Worm (Caenorhabditis elegans) whole organism, late embryonic: Measurements from ENCODE around the gene F48B9.8.

ENCODE experiments used
- C38D4.7 ChIP-seq: fragments of 200-800 bp; sonication (Bioruptor generic); optimal IDR thresholded peaks from 2 replicates; lab custom pipeline; 2018; ENCODE audit warnings: mild to moderate bottlenecking, missing genetic modification characterization, moderate library complexity, missing compliant biosample characterization
- F13H6.1 ChIP-seq: sonication (generic microtip); optimal IDR thresholded peaks from 2 replicates; lab custom pipeline; 2016; ENCODE audit warnings: missing genetic modification characterization, missing compliant biosample characterization
- ama-1 ChIP-seq: fragments of 150-350 bp; optimal IDR thresholded peaks from 2 replicates; lab custom pipeline; 2014
- ceh-18 ChIP-seq: sonication (generic microtip); optimal IDR thresholded peaks from 2 replicates; lab custom pipeline; 2016; ENCODE audit warnings: missing genetic modification characterization, missing compliant biosample characterization
- ceh-19 ChIP-seq: fragments of 200-800 bp; sonication (Bioruptor generic); optimal IDR thresholded peaks from 2 replicates; lab custom pipeline; 2018; ENCODE audit warnings: mild to moderate bottlenecking, missing genetic modification characterization, missing compliant biosample characterization
- ceh-2 ChIP-seq: sonication (generic microtip); optimal IDR thresholded peaks from 2 replicates; lab custom pipeline; 2016; ENCODE audit warnings: missing genotype, missing genetic modification characterization, missing compliant biosample characterization
- ceh-31 ChIP-seq: sonication (generic microtip); optimal IDR thresholded peaks from 2 replicates; lab custom pipeline; 2016; ENCODE audit warnings: missing genetic modification characterization, missing compliant biosample characterization
- ceh-45 ChIP-seq: fragments of 200-800 bp; sonication (Bioruptor generic); IDR thresholded peaks from 2 replicates; pipeline ENCODE4 v1.3.6; 2022; ENCODE audit warnings: missing genetic modification reagents, missing genetic modification characterization, missing compliant biosample characterization
- ceh-48 ChIP-seq: sonication (generic microtip); optimal IDR thresholded peaks from 2 replicates; lab custom pipeline; 2016; ENCODE audit warnings: missing genetic modification characterization, inconsistent platforms, missing compliant biosample characterization
- ceh-9 ChIP-seq: sonication (generic microtip); optimal IDR thresholded peaks from 2 replicates; lab custom pipeline; 2016; ENCODE audit warnings: mild to moderate bottlenecking, missing genetic modification characterization, inconsistent platforms, missing compliant biosample characterization
- dmd-4 ChIP-seq: sonication (generic microtip); optimal IDR thresholded peaks from 2 replicates; lab custom pipeline; 2016; ENCODE audit warnings: borderline replicate concordance, missing genetic modification characterization, missing compliant biosample characterization
- dve-1 ChIP-seq: sonication (generic microtip); optimal IDR thresholded peaks from 2 replicates; lab custom pipeline; 2017; ENCODE audit warnings: antibody characterized with exemption, mild to moderate bottlenecking, missing genetic modification characterization, missing compliant biosample characterization
- elt-2 ChIP-seq: sonication (generic microtip); optimal IDR thresholded peaks from 2 replicates; lab custom pipeline; 2016; ENCODE audit warnings: missing genetic modification reagents, missing genetic modification characterization, missing compliant biosample characterization
- elt-4 ChIP-seq: sonication (generic microtip); optimal IDR thresholded peaks from 2 replicates; lab custom pipeline; 2016; ENCODE audit warnings: missing genetic modification characterization, missing compliant biosample characterization
- fkh-10 ChIP-seq: fragments of 150-350 bp; optimal IDR thresholded peaks from 2 replicates; lab custom pipeline; 2014; ENCODE audit warnings: missing biosample characterization, missing genetic modification reagents, missing genetic modification characterization
- fkh-6 ChIP-seq: sonication (generic microtip); optimal IDR thresholded peaks from 2 replicates; lab custom pipeline; 2016; ENCODE audit warnings: missing genetic modification characterization, missing compliant biosample characterization
- gmeb-2 ChIP-seq: sonication (generic microtip); optimal IDR thresholded peaks from 2 replicates; lab custom pipeline; 2016; ENCODE audit warnings: missing genetic modification characterization, inconsistent platforms, missing compliant biosample characterization
- hlh-13 ChIP-seq: fragments of 200-800 bp; sonication (Bioruptor generic); optimal IDR thresholded peaks from 2 replicates; lab custom pipeline; 2018; ENCODE audit warnings: mild to moderate bottlenecking, missing genetic modification characterization, missing compliant biosample characterization
- hlh-8 ChIP-seq: sonication (generic microtip); optimal IDR thresholded peaks from 2 replicates; lab custom pipeline; 2016; ENCODE audit warnings: missing genotype, missing genetic modification characterization, missing compliant biosample characterization
- lim-6 ChIP-seq: sonication (generic microtip); optimal IDR thresholded peaks from 2 replicates; lab custom pipeline; 2016; ENCODE audit warnings: missing genetic modification characterization, missing compliant biosample characterization
- madf-2 ChIP-seq: sonication (generic microtip); optimal IDR thresholded peaks from 2 replicates; lab custom pipeline; 2017; ENCODE audit warnings: missing genetic modification characterization, missing compliant biosample characterization
- mec-3 ChIP-seq: sonication (generic microtip); optimal IDR thresholded peaks from 2 replicates; lab custom pipeline; 2016; ENCODE audit warnings: borderline replicate concordance, missing genetic modification characterization, missing compliant biosample characterization
- npax-4 ChIP-seq: sonication (generic microtip); optimal IDR thresholded peaks from 2 replicates; lab custom pipeline; 2016; ENCODE audit warnings: missing genetic modification characterization, missing compliant biosample characterization
- pax-1 ChIP-seq: fragments of 150-350 bp; optimal IDR thresholded peaks from 2 replicates; lab custom pipeline; 2014; ENCODE audit warnings: missing biosample characterization, missing genetic modification characterization
- pha-2 ChIP-seq: sonication (generic microtip); optimal IDR thresholded peaks from 2 replicates; lab custom pipeline; 2017; ENCODE audit warnings: mild to moderate bottlenecking, missing genetic modification characterization, missing compliant biosample characterization
- pha-4 ChIP-seq: fragments of 150-350 bp; optimal IDR thresholded peaks from 2 replicates; lab custom pipeline; 2018; ENCODE audit warnings: missing biosample characterization, missing genetic modification reagents, missing genetic modification characterization
- pqm-1 ChIP-seq: sonication (generic microtip); optimal IDR thresholded peaks from 2 replicates; lab custom pipeline; 2016; ENCODE audit warnings: missing genetic modification characterization, missing compliant biosample characterization
- ref-2 ChIP-seq: sonication (generic microtip); optimal IDR thresholded peaks from 2 replicates; lab custom pipeline; 2016; ENCODE audit warnings: missing genetic modification characterization, missing compliant biosample characterization
- sdc-2 ChIP-seq: sonication (generic microtip); optimal IDR thresholded peaks from 2 replicates; lab custom pipeline; 2016; ENCODE audit warnings: missing genotype, missing genetic modification characterization, missing compliant biosample characterization
- sox-2 ChIP-seq: fragments of 200-800 bp; sonication (Bioruptor generic); IDR thresholded peaks from 2 replicates; pipeline ENCODE4 v1.3.6; 2022; ENCODE audit warnings: missing genetic modification reagents, missing genetic modification characterization, missing compliant biosample characterization
- tbx-2 ChIP-seq: sonication (generic microtip); optimal IDR thresholded peaks from 2 replicates; lab custom pipeline; 2016; ENCODE audit warnings: missing genetic modification characterization, missing compliant biosample characterization
- ttx-3 ChIP-seq: sonication (generic microtip); optimal IDR thresholded peaks from 2 replicates; lab custom pipeline; 2016; ENCODE audit warnings: missing genetic modification reagents, missing genetic modification characterization, missing compliant biosample characterization
- unc-42 ChIP-seq: sonication (generic microtip); optimal IDR thresholded peaks from 2 replicates; lab custom pipeline; 2016; ENCODE audit warnings: missing genotype, missing genetic modification characterization, missing compliant biosample characterization
- unc-55 ChIP-seq: sonication (generic microtip); optimal IDR thresholded peaks from 2 replicates; lab custom pipeline; 2017; ENCODE audit warnings: missing biosample characterization, missing genetic modification reagents, missing genetic modification characterization
- ztf-16 ChIP-seq: sonication (generic microtip); optimal IDR thresholded peaks from 2 replicates; lab custom pipeline; 2017; ENCODE audit warnings: missing genetic modification characterization, missing compliant biosample characterization

The F48B9.8 gene

DNA sequence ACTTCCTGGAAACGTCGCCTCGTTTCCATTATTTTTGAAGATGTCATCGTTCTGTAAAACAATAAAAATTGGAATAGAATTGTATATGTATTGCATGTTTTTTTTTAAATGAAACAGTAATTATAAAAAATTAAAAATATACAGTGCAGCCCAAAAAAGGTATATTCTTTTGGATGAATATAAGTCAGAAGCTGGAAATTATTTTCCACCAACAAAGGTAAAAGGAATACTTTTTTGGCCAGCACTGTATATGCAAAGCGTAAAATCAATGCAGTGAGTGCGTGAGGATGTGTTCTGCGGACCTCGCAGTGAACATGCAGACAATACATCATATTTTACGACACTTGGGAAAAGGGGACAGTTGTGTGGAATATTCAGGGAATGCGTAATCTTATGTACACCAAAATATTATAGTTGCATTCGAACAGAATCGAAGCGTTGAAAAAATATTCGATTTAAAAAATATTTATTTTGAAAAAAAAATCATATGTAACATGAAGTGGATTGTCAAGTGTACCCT is at the start of gene F48B9.8:
Gene F48B9.8 (minus strand): TSS at position 51 of the 520 bp plus-strand sequence.
- TF ChIP-seq npax-4 (no peak), dmd-4 (no peak), hlh-8 (tag; lab: Kevin White, UChicago) (no peak), ceh-48 (tag; lab: Kevin White, UChicago) (peak; percentile 63)

DNA sequence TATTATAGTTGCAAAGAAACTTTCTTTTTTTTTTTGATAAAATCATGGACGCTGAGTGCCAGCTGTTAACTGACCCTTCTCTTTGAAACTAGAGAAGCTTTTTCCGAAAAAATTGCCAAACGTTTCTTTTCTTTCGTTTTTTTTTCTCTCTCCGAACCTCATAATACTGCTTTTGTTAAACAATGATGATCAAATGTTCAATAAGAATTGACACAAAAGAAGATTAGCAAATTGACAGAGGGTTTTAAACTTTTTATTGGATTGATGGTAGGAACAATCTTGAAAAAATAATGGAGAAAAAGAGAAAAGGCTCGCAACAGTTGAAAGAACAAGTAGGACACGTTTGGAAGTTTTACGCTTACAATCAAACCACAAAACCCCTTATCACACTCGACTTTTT is 44.6 kb upstream of the F48B9.8 start, which contains the start of gene hex-1:
Gene hex-1 (plus strand): TSS at position 301 of the 400 bp plus-strand sequence.
- TF ChIP-seq hlh-8 (tag; lab: Kevin White, UChicago) (no peak), pha-2 (tag; lab: Kevin White, UChicago) (no peak), sox-2 (no peak), mec-3 (no peak), ceh-2 (tag; lab: Kevin White, UChicago) (no peak), C38D4.7 (GFP tag; lab: Kevin White, UChicago) (no peak), pax-1 (no peak)

DNA sequence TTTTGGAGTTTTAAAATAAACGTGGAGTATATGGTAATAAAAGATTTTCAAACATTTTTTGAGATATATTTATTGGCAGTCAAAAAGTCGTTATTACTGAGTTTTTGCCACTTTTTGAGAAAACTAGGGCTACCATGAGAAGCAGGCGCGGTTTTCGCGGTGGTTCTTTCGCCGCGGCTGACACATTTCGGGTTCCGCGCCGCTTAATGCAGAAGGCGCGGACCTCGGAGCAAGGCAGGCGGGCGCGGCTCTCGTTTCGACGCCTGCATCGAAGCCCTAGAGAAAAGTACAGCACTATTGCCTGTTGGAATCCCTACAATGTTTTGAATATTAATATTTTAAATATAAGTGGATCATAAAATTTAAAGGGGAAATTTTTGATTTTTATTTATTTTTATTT is 43.2 kb upstream of the F48B9.8 start:
- TF ChIP-seq unc-42 (no peak), ceh-19 (no peak), F13H6.1 (tag; lab: Kevin White, UChicago) (no peak), elt-4 (tag; lab: Kevin White, UChicago) (no peak), madf-2 (tag; lab: Kevin White, UChicago) (no peak), ztf-16 (tag; lab: Kevin White, UChicago) (no peak)

DNA sequence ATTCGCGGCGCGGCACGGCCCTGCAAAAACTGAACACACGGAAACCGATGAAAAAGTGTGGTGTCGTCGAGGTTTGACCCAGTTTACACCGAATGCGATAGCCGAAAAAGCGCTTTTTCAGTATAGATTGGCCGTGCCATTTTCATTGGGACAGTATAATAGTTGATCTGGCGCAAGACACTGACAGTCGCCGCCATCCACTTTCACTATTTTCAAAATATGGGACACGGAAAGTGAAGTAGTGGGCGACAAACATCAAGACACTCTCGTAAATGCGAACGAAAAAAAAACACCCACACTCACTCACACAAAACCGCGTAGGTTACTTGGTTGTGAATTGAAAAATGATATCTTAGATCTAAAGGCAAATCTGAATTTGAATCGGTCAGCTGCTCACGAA is 42.8 kb upstream of the F48B9.8 start:
- TF ChIP-seq pqm-1 (tag; lab: Kevin White, UChicago) = no peak
- TF ChIP-seq hlh-8 (tag; lab: Kevin White, UChicago) = no peak
- TF ChIP-seq dve-1 (tag; lab: Kevin White, UChicago) = no peak
- no peak for TF ChIP-seq hlh-13 (GFP tag; lab: Kevin White, UChicago)
- no peak for TF ChIP-seq fkh-10 (GFP tag; lab: Kevin White, UChicago)
- no peak for TF ChIP-seq npax-4
- no peak for TF ChIP-seq ceh-45 (GFP tag; lab: Robert Waterston, UW)
- TF ChIP-seq ceh-9 = no peak
- no peak for TF ChIP-seq unc-55 (GFP tag; lab: Kevin White, UChicago)
- TF ChIP-seq lim-6 (tag; lab: Kevin White, UChicago) = no peak
- TF ChIP-seq pha-4 = no peak
- no peak for TF ChIP-seq F13H6.1 (tag; lab: Kevin White, UChicago)
- TF ChIP-seq ama-1 (lab: Kevin White, UChicago) = no peak
- no peak for TF ChIP-seq ttx-3 (tag; lab: Kevin White, UChicago)
- TF ChIP-seq dmd-4 = no peak
- TF ChIP-seq madf-2 (tag; lab: Kevin White, UChicago) = no peak
- no peak for TF ChIP-seq ceh-18 (tag; lab: Kevin White, UChicago)
- TF ChIP-seq ceh-48 (tag; lab: Kevin White, UChicago) = no peak
- no peak for TF ChIP-seq tbx-2 (tag; lab: Kevin White, UChicago)

DNA sequence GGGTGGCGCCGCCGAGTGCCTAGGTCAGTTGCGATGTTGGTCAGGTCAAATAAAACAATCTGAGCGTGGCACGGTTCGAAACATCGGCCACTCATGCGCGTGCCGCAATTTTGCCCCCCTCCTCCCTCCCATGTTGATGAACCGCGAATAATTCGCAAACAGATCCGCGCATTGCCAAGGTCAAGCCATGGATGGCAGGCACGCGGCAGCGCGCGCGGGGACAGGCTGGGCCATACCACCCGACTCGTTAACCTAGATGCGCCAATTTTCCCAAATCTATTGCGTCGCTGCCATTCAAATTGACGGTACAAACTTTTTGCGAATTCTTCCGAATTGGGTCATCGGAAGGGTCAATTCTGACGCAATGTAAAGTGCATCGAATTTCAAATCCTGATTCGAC is 40.5 kb upstream of the F48B9.8 start:
- TF ChIP-seq sdc-2 (tag; lab: Kevin White, UChicago) (no peak), C38D4.7 (GFP tag; lab: Kevin White, UChicago) (no peak), ref-2 (peak; percentile 52), fkh-10 (GFP tag; lab: Kevin White, UChicago) (no peak), gmeb-2 (tag; lab: Kevin White, UChicago) (peak; percentile 20), fkh-6 (tag; lab: Kevin White, UChicago) (no peak), pha-2 (tag; lab: Kevin White, UChicago) (peak; percentile 45), tbx-2 (tag; lab: Kevin White, UChicago) (peak; percentile 52), ceh-31 (tag; lab: Kevin White, UChicago) (peak; percentile 72), elt-2 (tag; lab: Kevin White, UChicago) (no peak)
